Fruit fly (Drosophila melanogaster): ENCODE measurements around the gene CG12016.
A peak's percentile ranks its signal among the peaks of the same experiment; 100 is the strongest.

The CG12016 gene

dm6 chr3L:3315288-3315687 is 4.1 kb upstream of the CG12016 start, which contains the start of gene Drsl4:
Gene Drsl4 (plus strand): TSS chr3L:3315620.
- TF ChIP-seq Snoo (tag; optimal IDR thresholded peaks at IDR 0.05) (no peak), EcR (GFP tag; optimal IDR thresholded peaks at IDR 0.05) (peak; percentile 16)

dm6 chr3L:3316441-3316840 is 2.9 kb upstream of the CG12016 start, which contains the start of gene Drsl5:
Gene Drsl5 (plus strand): TSS chr3L:3316781.
- no peak for TF ChIP-seq CG15710 (tag; optimal IDR thresholded peaks at IDR 0.05)
- no peak for TF ChIP-seq rn (GFP tag; IDR thresholded peaks at IDR 0.05)
- no peak for TF ChIP-seq CG9948 (tag; optimal IDR thresholded peaks at IDR 0.05)
- TF ChIP-seq CG4496 (GFP tag; IDR thresholded peaks at IDR 0.05), result no peak
- TF ChIP-seq Pif1A (GFP tag; optimal IDR thresholded peaks at IDR 0.05), result no peak
- TF ChIP-seq CG10348 (GFP tag; IDR thresholded peaks at IDR 0.05), result no peak
- TF ChIP-seq CG13204 (GFP tag; optimal IDR thresholded peaks at IDR 0.05), result no peak
- TF ChIP-seq CG12605 (GFP tag; IDR thresholded peaks at IDR 0.05), result no peak
- no peak for TF ChIP-seq Ets98B (GFP tag; IDR thresholded peaks at IDR 0.05)
- TF ChIP-seq CG8159 (tag; optimal IDR thresholded peaks at IDR 0.05), result no peak
- no peak for TF ChIP-seq Pif1B (GFP tag; optimal IDR thresholded peaks at IDR 0.05)
- no peak for TF ChIP-seq EcR (GFP tag; optimal IDR thresholded peaks at IDR 0.05)
- no peak for TF ChIP-seq Snoo (tag; optimal IDR thresholded peaks at IDR 0.05)

- TF ChIP-seq CG14655 (GFP tag; optimal IDR thresholded peaks at IDR 0.05), result no peak
- peak; percentile 65 for TF ChIP-seq EcR (GFP tag; optimal IDR thresholded peaks at IDR 0.05)
- TF ChIP-seq CG34367 (tag; optimal IDR thresholded peaks at IDR 0.05), result no peak
- no peak for TF ChIP-seq Snoo (tag; optimal IDR thresholded peaks at IDR 0.05)
- TF ChIP-seq CG8159 (tag; optimal IDR thresholded peaks at IDR 0.05), result peak; percentile 14
- no peak for TF ChIP-seq fd96Ca (GFP tag; IDR thresholded peaks at IDR 0.05)
- TF ChIP-seq CG8301 (tag; optimal IDR thresholded peaks at IDR 0.05), result peak; percentile 19
- TF ChIP-seq CG15710 (tag; optimal IDR thresholded peaks at IDR 0.05), result no peak
- peak; percentile 3 for TF ChIP-seq CG9948 (tag; optimal IDR thresholded peaks at IDR 0.05)
- TF ChIP-seq gl (tag; optimal IDR thresholded peaks at IDR 0.05), result no peak
- TF ChIP-seq Pif1B (GFP tag; optimal IDR thresholded peaks at IDR 0.05), result no peak
Measured at dm6 chr3L:3319992-3320732, 807 bp downstream of the CG12016 start.

- TF ChIP-seq CG10348 (GFP tag; IDR thresholded peaks at IDR 0.05) (no peak), Snoo (tag; optimal IDR thresholded peaks at IDR 0.05) (no peak), Pif1A (GFP tag; optimal IDR thresholded peaks at IDR 0.05) (no peak), CG17806 (tag; optimal IDR thresholded peaks at IDR 0.05) (no peak), Pif1B (GFP tag; optimal IDR thresholded peaks at IDR 0.05) (no peak), Ets98B (GFP tag; IDR thresholded peaks at IDR 0.05) (no peak), gl (tag; optimal IDR thresholded peaks at IDR 0.05) (no peak), EcR (GFP tag; optimal IDR thresholded peaks at IDR 0.05) (no peak), fd96Ca (GFP tag; IDR thresholded peaks at IDR 0.05) (no peak), rn (GFP tag; IDR thresholded peaks at IDR 0.05) (no peak), CG4496 (GFP tag; IDR thresholded peaks at IDR 0.05) (no peak), CG15710 (tag; optimal IDR thresholded peaks at IDR 0.05) (no peak), CG32121 (GFP tag; IDR thresholded peaks at IDR 0.05) (no peak), CG13204 (GFP tag; optimal IDR thresholded peaks at IDR 0.05) (no peak), D1 (tag; optimal IDR thresholded peaks at IDR 0.05) (no peak)
Measured at dm6 chr3L:3325597-3325924, 6.2 kb downstream of the CG12016 start.

- no peak for TF ChIP-seq CG9948 (tag; optimal IDR thresholded peaks at IDR 0.05)
- peak; percentile 38; the same call in 1 of the 2 replicates for TF ChIP-seq Ets98B (GFP tag; IDR thresholded peaks at IDR 0.05)
- TF ChIP-seq CG12605 (GFP tag; IDR thresholded peaks at IDR 0.05), result no peak; the same call in 1 of the 2 replicates
- TF ChIP-seq CG14655 (GFP tag; optimal IDR thresholded peaks at IDR 0.05), result no peak
- TF ChIP-seq gl (tag; optimal IDR thresholded peaks at IDR 0.05), result peak; percentile 67
- peak; percentile 48; the same call in 2 of the 3 replicates for TF ChIP-seq CG4496 (GFP tag; IDR thresholded peaks at IDR 0.05)
- TF ChIP-seq CG15710 (tag; optimal IDR thresholded peaks at IDR 0.05), result no peak
- no peak for TF ChIP-seq CG10348 (GFP tag; IDR thresholded peaks at IDR 0.05)
- TF ChIP-seq EcR (GFP tag; optimal IDR thresholded peaks at IDR 0.05), result no peak
- TF ChIP-seq CG13204 (GFP tag; optimal IDR thresholded peaks at IDR 0.05), result no peak
- no peak for TF ChIP-seq D1 (tag; optimal IDR thresholded peaks at IDR 0.05)
- TF ChIP-seq fd96Ca (GFP tag; IDR thresholded peaks at IDR 0.05), result no peak
- no peak for TF ChIP-seq CG32121 (GFP tag; IDR thresholded peaks at IDR 0.05)
- TF ChIP-seq Snoo (tag; optimal IDR thresholded peaks at IDR 0.05), result peak; percentile 4
- peak; percentile 17 for TF ChIP-seq Pif1B (GFP tag; optimal IDR thresholded peaks at IDR 0.05)
- no peak for TF ChIP-seq CG8159 (tag; optimal IDR thresholded peaks at IDR 0.05)
- no peak for TF ChIP-seq CG17806 (tag; optimal IDR thresholded peaks at IDR 0.05)
- TF ChIP-seq CG34367 (tag; optimal IDR thresholded peaks at IDR 0.05), result peak; percentile 40
- TF ChIP-seq Pif1A (GFP tag; optimal IDR thresholded peaks at IDR 0.05), result peak; percentile 40
- peak; percentile 24 for TF ChIP-seq CG8301 (tag; optimal IDR thresholded peaks at IDR 0.05)
- TF ChIP-seq rn (GFP tag; IDR thresholded peaks at IDR 0.05), result no peak
Measured at dm6 chr3L:3325925-3326903, 6.9 kb downstream of the CG12016 start, which contains the start of gene Gtpx. Gene Gtpx (plus strand): TSS chr3L:3326265.
